Fruit fly (Drosophila melanogaster) whole organism, pupa: ENCODE measurements around the gene CG11638.

Experiments used
- CG10348 ChIP-seq: fragments of 200-800 bp; sonication (Bioruptor generic); IDR thresholded peaks from 2 replicates; pipeline ENCODE4 v1.3.6; 2022; ENCODE audit warnings: missing biosample characterization, missing genetic modification characterization
- CG12605 ChIP-seq: fragments of 200-800 bp; sonication (Bioruptor generic); IDR thresholded peaks from 2 replicates; pipeline ENCODE4 v1.3.6; 2022; ENCODE audit warnings: missing biosample characterization, missing genetic modification characterization
- CG14655 ChIP-seq: fragments of 200-800 bp; sonication (Bioruptor generic); optimal IDR thresholded peaks from 3 replicates; lab custom pipeline; 2017; ENCODE audit warnings: mild to moderate bottlenecking, missing biosample characterization, missing genetic modification reagents, missing genetic modification characterization
- CG15710 ChIP-seq: fragments of 200-800 bp; sonication (Bioruptor generic); optimal IDR thresholded peaks from 2 replicates; lab custom pipeline; 2018; ENCODE audit warnings: missing biosample characterization, mild to moderate bottlenecking, missing genetic modification characterization, moderate library complexity
- CG32121 ChIP-seq: fragments of 200-800 bp; sonication (Bioruptor generic); IDR thresholded peaks from 2 replicates; pipeline ENCODE4 v1.3.6; 2022; ENCODE audit warnings: missing biosample characterization, missing genetic modification characterization
- CG8159 ChIP-seq: fragments of 200-800 bp; sonication (Bioruptor generic); optimal IDR thresholded peaks from 3 replicates; lab custom pipeline; 2018; ENCODE audit warnings: missing biosample characterization, mild to moderate bottlenecking, missing genetic modification characterization, moderate library complexity
- CG8301 ChIP-seq: fragments of 200-800 bp; sonication (Bioruptor generic); optimal IDR thresholded peaks from 2 replicates; lab custom pipeline; 2018; ENCODE audit warnings: missing biosample characterization, mild to moderate bottlenecking, missing genetic modification characterization
- D1 ChIP-seq: fragments of 200-800 bp; sonication (Bioruptor generic); optimal IDR thresholded peaks from 2 replicates; lab custom pipeline; 2018; ENCODE audit warnings: missing biosample characterization, mild to moderate bottlenecking, missing genetic modification characterization, moderate library complexity
- EcR ChIP-seq: fragments of 200-800 bp; sonication (Bioruptor generic); optimal IDR thresholded peaks from 3 replicates; lab custom pipeline; 2019; ENCODE audit warnings: missing biosample characterization, missing genetic modification characterization, mild to moderate bottlenecking, moderate library complexity, missing genetic modification reagents
- Ets98B ChIP-seq: fragments of 200-800 bp; sonication (Bioruptor generic); IDR thresholded peaks from 2 replicates; pipeline ENCODE4 v1.3.6; 2022; ENCODE audit warnings: missing biosample characterization, missing genetic modification characterization
- Snoo ChIP-seq: fragments of 200-800 bp; sonication (Bioruptor generic); optimal IDR thresholded peaks from 3 replicates; lab custom pipeline; 2017; ENCODE audit warnings: missing biosample characterization, mild to moderate bottlenecking, missing genetic modification characterization, inconsistent platforms
- fd96Ca ChIP-seq: fragments of 200-800 bp; sonication (Bioruptor generic); IDR thresholded peaks from 3 replicates; pipeline ENCODE4 v1.3.6; 2022; ENCODE audit warnings: missing biosample characterization, missing genetic modification characterization
- gl ChIP-seq: fragments of 200-800 bp; sonication (Bioruptor generic); optimal IDR thresholded peaks from 2 replicates; lab custom pipeline; 2018; ENCODE audit warnings: missing biosample characterization, mild to moderate bottlenecking, missing genetic modification characterization

- no peak for TF ChIP-seq EcR (GFP tag; lab: Kevin White, UChicago)
- no peak for TF ChIP-seq CG14655 (GFP tag; lab: Kevin White, UChicago)
- TF ChIP-seq Snoo (tag; lab: Kevin White, UChicago), result no peak
- no peak for TF ChIP-seq CG10348 (GFP tag; lab: Robert Waterston, UW)
- no peak for TF ChIP-seq CG8159 (tag; lab: Kevin White, UChicago)
- TF ChIP-seq fd96Ca (GFP tag; lab: Robert Waterston, UW), result no peak
- TF ChIP-seq CG8301 (tag; lab: Kevin White, UChicago), result no peak
- no peak for TF ChIP-seq Ets98B (GFP tag; lab: Robert Waterston, UW)
- TF ChIP-seq CG32121 (GFP tag; lab: Robert Waterston, UW), result no peak
- TF ChIP-seq CG12605, result no peak
- TF ChIP-seq gl, result no peak
- TF ChIP-seq D1 (tag; lab: Kevin White, UChicago), result no peak
- no peak for TF ChIP-seq CG15710 (tag; lab: Kevin White, UChicago)
Measured at dm6 chrX:1009468-1010259, 16.8 kb downstream of the CG11638 start.
